Worm (Caenorhabditis elegans) whole organism, L4 larva: ENCODE results near the gene R04B5.5.

Experiments
- ama-1 ChIP-seq: fragments of 150-350 bp; optimal IDR thresholded peaks from 2 replicates; lab custom pipeline; 2014; ENCODE audit warnings: inconsistent platforms, mixed read lengths
- dpl-1 ChIP-seq: fragments of 150-350 bp; optimal IDR thresholded peaks from 2 replicates; lab custom pipeline; 2014; ENCODE audit warnings: missing biosample characterization, missing genetic modification reagents, missing genetic modification characterization
- dve-1 ChIP-seq: sonication (generic microtip); optimal IDR thresholded peaks from 2 replicates; lab custom pipeline; 2017; ENCODE audit warnings: antibody characterized with exemption, mild to moderate bottlenecking, missing genetic modification characterization, missing compliant biosample characterization; ENCODE audit not compliant: insufficient read depth
- ztf-11 ChIP-seq: fragments of 150-350 bp; optimal IDR thresholded peaks from 2 replicates; lab custom pipeline; 2014; ENCODE audit warnings: missing biosample characterization, missing genetic modification characterization

- TF ChIP-seq dve-1 (tag; lab: Kevin White, UChicago) (no peak), ama-1 (lab: Kevin White, UChicago) (no peak), ztf-11 (no peak), dpl-1 (GFP tag; lab: Kevin White, UChicago) (no peak)
Observed at ce11 chrV:10044735-10045134, 42.5 kb upstream of the R04B5.5 start.
